Fruit fly (Drosophila melanogaster): ENCODE measurements around the gene CG34426.

DNA sequence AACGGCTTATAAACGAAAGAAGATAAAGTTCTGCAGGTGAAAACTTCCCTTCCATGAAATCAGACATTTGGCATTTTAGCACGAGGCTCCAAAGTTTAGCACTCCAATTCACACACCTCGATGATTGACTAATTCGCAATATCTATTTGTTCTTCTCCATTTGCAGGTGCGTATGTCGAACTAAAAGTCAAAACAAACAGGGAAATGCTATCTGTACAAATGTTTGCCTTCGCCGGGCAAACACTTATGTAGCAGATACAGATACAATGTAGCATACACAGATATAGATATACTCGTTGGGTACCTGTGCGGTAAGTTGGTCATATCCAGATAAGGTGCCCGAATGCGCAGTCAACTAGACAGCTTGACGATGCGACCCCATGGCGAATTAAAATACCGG, 32.6 kb downstream of the CG34426 start:
- TF ChIP-seq CG8478 (optimal IDR thresholded peaks at IDR 0.05) (no peak), CTCF (optimal IDR thresholded peaks at IDR 0.05) (no peak)

All from S2 (cell line).